Worm (Caenorhabditis elegans) whole organism, L4/young adult: ENCODE data around the gene bir-1.

ENCODE experiments used
- W03F9.2 ChIP-seq: fragments of 150-350 bp; optimal IDR thresholded peaks from 2 replicates; lab custom pipeline; 2014; ENCODE audit warnings: missing biosample characterization, missing genetic modification characterization
- dao-5 ChIP-seq: sonication (generic microtip); optimal IDR thresholded peaks from 2 replicates; lab custom pipeline; 2016; ENCODE audit warnings: missing genotype, missing genetic modification characterization, moderate library complexity, missing compliant biosample characterization
- him-1 ChIP-seq: sonication (generic microtip); optimal IDR thresholded peaks from 2 replicates; lab custom pipeline; 2016; ENCODE audit warnings: missing genotype, missing genetic modification reagents, missing genetic modification characterization, missing compliant biosample characterization

- TF ChIP-seq him-1 (tag; lab: Kevin White, UChicago), result no peak
- TF ChIP-seq dao-5 (tag; lab: Kevin White, UChicago), result no peak
- no peak for TF ChIP-seq W03F9.2
These were observed 38.6 kb downstream of the bir-1 start for ce11 chrV:11682858-11683257.
